Fruit fly (Drosophila melanogaster) whole organism, adult: Measurements from ENCODE around the gene Rab11.

ENCODE experiments used
- CG14711 ChIP-seq: fragments of 200-800 bp; sonication (Bioruptor generic); optimal IDR thresholded peaks from 2 replicates; lab custom pipeline; 2018; ENCODE audit warnings: missing biosample characterization, mild to moderate bottlenecking, missing genetic modification characterization, moderate library complexity
- CG1620 ChIP-seq: fragments of 200-800 bp; sonication (Bioruptor generic); optimal IDR thresholded peaks from 2 replicates; lab custom pipeline; 2016; ENCODE audit warnings: missing biosample characterization, missing genetic modification characterization
- CG5204 ChIP-seq: fragments of 200-800 bp; sonication (Bioruptor generic); optimal IDR thresholded peaks from 2 replicates; lab custom pipeline; 2016; ENCODE audit warnings: missing biosample characterization, missing genetic modification characterization
- CG7045 ChIP-seq: fragments of 200-800 bp; sonication (Bioruptor generic); optimal IDR thresholded peaks from 2 replicates; lab custom pipeline; 2017; ENCODE audit warnings: missing biosample characterization, mild to moderate bottlenecking, missing genetic modification characterization
- CG7101 ChIP-seq: fragments of 200-800 bp; sonication (Bioruptor generic); optimal IDR thresholded peaks from 2 replicates; lab custom pipeline; 2018; ENCODE audit warnings: missing biosample characterization, mild to moderate bottlenecking, missing genetic modification characterization, moderate library complexity
- Crg-1 ChIP-seq: fragments of 200-800 bp; sonication (Bioruptor generic); optimal IDR thresholded peaks from 2 replicates; lab custom pipeline; 2016; ENCODE audit warnings: missing biosample characterization, missing genetic modification characterization
- Hr96 ChIP-seq: fragments of 200-800 bp; sonication (Bioruptor generic); optimal IDR thresholded peaks from 2 replicates; lab custom pipeline; 2016; ENCODE audit warnings: missing biosample characterization, missing genetic modification characterization
- Mnt ChIP-seq: fragments of 200-800 bp; sonication (Bioruptor generic); optimal IDR thresholded peaks from 2 replicates; lab custom pipeline; 2016; ENCODE audit warnings: missing biosample characterization, mild to moderate bottlenecking, missing genetic modification characterization
- bab1 ChIP-seq: fragments of 200-800 bp; sonication (Bioruptor generic); optimal IDR thresholded peaks from 3 replicates; lab custom pipeline; 2019; ENCODE audit warnings: missing biosample characterization, mild to moderate bottlenecking, missing genetic modification characterization, moderate library complexity
- cnc ChIP-seq, 2 experiments: fragments of >200 bp; optimal IDR thresholded peaks; 2 replicates each; lab custom pipeline; 2017
- kay ChIP-seq: fragments of 200-800 bp; sonication (Bioruptor generic); peaks from one replicate; lab custom pipeline; 2016; ENCODE audit warnings: missing biosample characterization, missing genetic modification characterization, borderline replicate concordance
- ovo ChIP-seq: fragments of 200-800 bp; sonication (Bioruptor generic); optimal IDR thresholded peaks from 2 replicates; lab custom pipeline; 2016; ENCODE audit warnings: missing biosample characterization, missing genetic modification characterization
- pad ChIP-seq: fragments of 200-800 bp; sonication (Bioruptor generic); optimal IDR thresholded peaks from 3 replicates; lab custom pipeline; 2017; ENCODE audit warnings: missing biosample characterization, missing genetic modification characterization, mild to moderate bottlenecking, moderate library complexity, missing genetic modification reagents
- tj ChIP-seq: fragments of 200-800 bp; sonication (Bioruptor generic); optimal IDR thresholded peaks from 3 replicates; lab custom pipeline; 2017; ENCODE audit warnings: missing biosample characterization, mild to moderate bottlenecking, missing genetic modification characterization, moderate library complexity

dm6 chr3R:21150090-21150489 is 38.9 kb downstream of the Rab11 start:
- no peak for TF ChIP-seq pad (GFP tag; lab: Kevin White, UChicago)
- TF ChIP-seq kay (GFP tag; lab: Kevin White, UChicago) = no peak
- peak; percentile 21 for TF ChIP-seq Mnt (GFP tag; lab: Kevin White, UChicago)
- TF ChIP-seq cnc (optimal IDR thresholded peaks at IDR 0.05; lab: Kevin White, UChicago) = no peak
- TF ChIP-seq bab1 = no peak
- TF ChIP-seq tj = no peak
- no peak for TF ChIP-seq CG14711
- no peak for TF ChIP-seq CG5204 (GFP tag; lab: Kevin White, UChicago)
- no peak for TF ChIP-seq ovo (GFP tag; lab: Kevin White, UChicago)
- TF ChIP-seq Hr96 (GFP tag; lab: Kevin White, UChicago) = no peak
- TF ChIP-seq CG7045 (GFP tag; lab: Kevin White, UChicago) = no peak
- TF ChIP-seq CG7101 (tag; lab: Kevin White, UChicago) = no peak
- TF ChIP-seq Crg-1 (GFP tag; lab: Kevin White, UChicago) = no peak
- TF ChIP-seq CG1620 (GFP tag; lab: Kevin White, UChicago) = no peak
